Fruit fly (Drosophila melanogaster) whole organism, embryonic: ENCODE results near the gene CG32700.

Experiments
- ATbp ChIP-seq: fragments of 200-800 bp; sonication (Bioruptor generic); optimal IDR thresholded peaks from 2 replicates; lab custom pipeline; 2017; ENCODE audit warnings: missing biosample characterization, mild to moderate bottlenecking, missing genetic modification characterization, missing genetic modification reagents
- Ada2b ChIP-seq: fragments of 200-800 bp; sonication (Bioruptor generic); IDR thresholded peaks from 2 replicates; pipeline ENCODE4 v1.3.6; 2022; ENCODE audit warnings: missing biosample characterization, missing genetic modification characterization
- Atf3 ChIP-seq: fragments of 200-800 bp; sonication (Bioruptor generic); optimal IDR thresholded peaks from 3 replicates; lab custom pipeline; 2016; ENCODE audit warnings: missing biosample characterization, missing genetic modification characterization
- Bteb2 ChIP-seq: fragments of 200-800 bp; sonication (Bioruptor generic); optimal IDR thresholded peaks from 2 replicates; lab custom pipeline; 2016; ENCODE audit warnings: missing biosample characterization, missing genetic modification characterization
- CG10543 ChIP-seq: fragments of 200-800 bp; sonication (Bioruptor generic); optimal IDR thresholded peaks from 3 replicates; lab custom pipeline; 2017; ENCODE audit warnings: missing biosample characterization, mild to moderate bottlenecking, missing genetic modification characterization, moderate library complexity
- CG11085 ChIP-seq: fragments of 200-800 bp; sonication (Bioruptor generic); IDR thresholded peaks from 2 replicates; pipeline ENCODE4 v1.3.6; 2022; ENCODE audit warnings: missing biosample characterization, missing genetic modification characterization
- CG11093 ChIP-seq: fragments of 200-800 bp; sonication (Bioruptor generic); IDR thresholded peaks from 3 replicates; pipeline ENCODE4 v1.3.6; 2022; ENCODE audit warnings: missing biosample characterization, missing genetic modification characterization
- CG11560 ChIP-seq: fragments of 200-800 bp; sonication (Bioruptor generic); IDR thresholded peaks from 3 replicates; pipeline ENCODE4 v1.3.6; 2022; ENCODE audit warnings: missing biosample characterization, missing genetic modification characterization
- CG13123 ChIP-seq: fragments of 200-800 bp; sonication (Bioruptor generic); optimal IDR thresholded peaks from 2 replicates; lab custom pipeline; 2016; ENCODE audit warnings: missing biosample characterization, missing genetic modification characterization
- CG14710 ChIP-seq: fragments of 200-800 bp; sonication (Bioruptor generic); optimal IDR thresholded peaks from 3 replicates; lab custom pipeline; 2019; ENCODE audit warnings: missing biosample characterization, mild to moderate bottlenecking, missing genetic modification characterization, moderate library complexity
- CG15269 ChIP-seq: fragments of 200-800 bp; sonication (Bioruptor generic); optimal IDR thresholded peaks from 2 replicates; lab custom pipeline; 2018; ENCODE audit warnings: missing biosample characterization, mild to moderate bottlenecking, missing genetic modification characterization, moderate library complexity
- CG1529 ChIP-seq: fragments of 200-800 bp; sonication (Bioruptor generic); optimal IDR thresholded peaks from 3 replicates; lab custom pipeline; 2018; ENCODE audit warnings: missing biosample characterization, missing genetic modification characterization
- CG1647 ChIP-seq: fragments of 200-800 bp; sonication (Bioruptor generic); optimal IDR thresholded peaks from 3 replicates; lab custom pipeline; 2016; ENCODE audit warnings: missing biosample characterization, missing genetic modification characterization
- CG16815 ChIP-seq: fragments of 200-800 bp; sonication (Bioruptor generic); optimal IDR thresholded peaks from 3 replicates; lab custom pipeline; 2017; ENCODE audit warnings: missing biosample characterization, mild to moderate bottlenecking, missing genetic modification characterization
- CG17612 ChIP-seq: fragments of 200-800 bp; sonication (Bioruptor generic); IDR thresholded peaks from 2 replicates; pipeline ENCODE4 v1.3.6; 2022; ENCODE audit warnings: missing biosample characterization, missing genetic modification characterization
- CG31224 ChIP-seq: fragments of 200-800 bp; sonication (Bioruptor generic); IDR thresholded peaks from 2 replicates; pipeline ENCODE4 v1.3.6; 2022; ENCODE audit warnings: missing biosample characterization, missing genetic modification characterization
- CG31365 ChIP-seq: fragments of 200-800 bp; sonication (Bioruptor generic); optimal IDR thresholded peaks from 2 replicates; lab custom pipeline; 2018; ENCODE audit warnings: missing biosample characterization, mild to moderate bottlenecking, missing genetic modification characterization
- CG42726 ChIP-seq: fragments of 200-800 bp; sonication (Bioruptor generic); IDR thresholded peaks from 2 replicates; pipeline ENCODE4 v1.3.6; 2022; ENCODE audit warnings: missing biosample characterization, missing genetic modification characterization; ENCODE audit not compliant: partially characterized antibody
- CG5953 ChIP-seq: fragments of 200-800 bp; sonication (Bioruptor generic); IDR thresholded peaks from 2 replicates; pipeline ENCODE4 v1.3.6; 2022; ENCODE audit warnings: missing biosample characterization, missing genetic modification characterization
- CG7928 ChIP-seq: fragments of 200-800 bp; sonication (Bioruptor generic); optimal IDR thresholded peaks from 2 replicates; lab custom pipeline; 2017; ENCODE audit warnings: missing biosample characterization, mild to moderate bottlenecking, missing genetic modification characterization
- CG8089 ChIP-seq: fragments of 200-800 bp; sonication (Bioruptor generic); optimal IDR thresholded peaks from 3 replicates; lab custom pipeline; 2016; ENCODE audit warnings: missing biosample characterization, missing genetic modification characterization
- CG8388 ChIP-seq: fragments of 200-800 bp; sonication (Bioruptor generic); optimal IDR thresholded peaks from 2 replicates; lab custom pipeline; 2019; ENCODE audit warnings: missing biosample characterization, mild to moderate bottlenecking, missing genetic modification characterization, moderate library complexity
- D19A ChIP-seq: fragments of 200-800 bp; optimal IDR thresholded peaks from 3 replicates; lab custom pipeline; 2019; ENCODE audit warnings: missing biosample characterization, mild to moderate bottlenecking, missing genetic modification characterization, moderate library complexity
- Dek ChIP-seq: fragments of 200-800 bp; sonication (Bioruptor generic); optimal IDR thresholded peaks from 3 replicates; lab custom pipeline; 2019; ENCODE audit warnings: missing biosample characterization, mild to moderate bottlenecking, missing genetic modification characterization, moderate library complexity
- Eip74EF ChIP-seq, 2 experiments: fragments of 200-800 bp in 1 of 2; fragments of >200 bp in 1 of 2; sonication (Bioruptor generic) in 1 of 2; optimal IDR thresholded peaks; 2 replicates each; lab custom pipeline; 2017 to 2019; ENCODE audit warnings: missing biosample characterization in 2 of 2, missing genetic modification characterization in 2 of 2, mild to moderate bottlenecking in 1 of 2, moderate library complexity in 1 of 2
- HHEX ChIP-seq: fragments of 200-800 bp; sonication (Bioruptor generic); optimal IDR thresholded peaks from 3 replicates; lab custom pipeline; 2017; ENCODE audit warnings: missing biosample characterization, mild to moderate bottlenecking, missing genetic modification characterization, missing genetic modification reagents
- MESR4 ChIP-seq: fragments of 200-800 bp; sonication (Bioruptor generic); optimal IDR thresholded peaks from 2 replicates; lab custom pipeline; 2018; ENCODE audit warnings: missing biosample characterization, mild to moderate bottlenecking, missing genetic modification characterization, moderate library complexity
- Poxn ChIP-seq: fragments of 200-800 bp; sonication (Bioruptor generic); IDR thresholded peaks from 2 replicates; pipeline ENCODE4 v1.3.6; 2022; ENCODE audit warnings: missing biosample characterization, missing genetic modification characterization
- Ptx1 ChIP-seq: fragments of 200-800 bp; sonication (Bioruptor generic); IDR thresholded peaks from 2 replicates; pipeline ENCODE4 v1.3.6; 2022; ENCODE audit warnings: missing biosample characterization, missing genetic modification characterization
- Rx ChIP-seq: fragments of 200-800 bp; sonication (Bioruptor generic); IDR thresholded peaks from 2 replicates; pipeline ENCODE4 v1.3.6; 2022; ENCODE audit warnings: missing biosample characterization, missing genetic modification characterization
- aop ChIP-seq: fragments of 200-800 bp; sonication (Bioruptor generic); IDR thresholded peaks from 2 replicates; pipeline ENCODE4 v1.3.6; 2022; ENCODE audit warnings: missing biosample characterization, missing genetic modification characterization
- ap ChIP-seq: fragments of 200-800 bp; sonication (Bioruptor generic); IDR thresholded peaks from 2 replicates; pipeline ENCODE4 v1.3.6; 2022; ENCODE audit warnings: missing biosample characterization, missing genetic modification characterization
- ato ChIP-seq: fragments of 200-800 bp; sonication (Bioruptor generic); IDR thresholded peaks from 2 replicates; pipeline ENCODE4 v1.3.6; 2022; ENCODE audit warnings: missing biosample characterization, missing genetic modification characterization; ENCODE audit not compliant: partially characterized antibody
- bsh ChIP-seq, 2 experiments: fragments of 200-800 bp; sonication (Bioruptor generic); optimal IDR thresholded peaks; 2 replicates each; lab custom pipeline; 2017 to 2018; ENCODE audit warnings: mild to moderate bottlenecking in 2 of 2, missing biosample characterization in 2 of 2, missing genetic modification characterization in 2 of 2, moderate library complexity in 1 of 2
- chif ChIP-seq, 2 experiments: fragments of 200-800 bp; sonication (Bioruptor generic); optimal IDR thresholded peaks; 3 replicates each; lab custom pipeline; 2016; ENCODE audit warnings: missing biosample characterization in 2 of 2, missing genetic modification characterization in 2 of 2
- dan ChIP-seq: fragments of 200-800 bp; sonication (Bioruptor generic); IDR thresholded peaks from 2 replicates; pipeline ENCODE4 v1.3.6; 2022; ENCODE audit warnings: missing biosample characterization, missing genetic modification characterization
- ems ChIP-seq: fragments of 200-800 bp; sonication (Bioruptor generic); optimal IDR thresholded peaks from 3 replicates; lab custom pipeline; 2016; ENCODE audit warnings: missing biosample characterization, missing genetic modification characterization
- eyg ChIP-seq: fragments of 200-800 bp; sonication (Bioruptor generic); optimal IDR thresholded peaks from 3 replicates; lab custom pipeline; 2016; ENCODE audit warnings: missing biosample characterization, missing genetic modification characterization
- fu2 ChIP-seq: fragments of 200-800 bp; sonication (Bioruptor generic); optimal IDR thresholded peaks from 2 replicates; lab custom pipeline; 2016; ENCODE audit warnings: missing biosample characterization, missing genetic modification characterization
- gcm ChIP-seq: fragments of 200-800 bp; sonication (Bioruptor generic); optimal IDR thresholded peaks from 2 replicates; lab custom pipeline; 2019; ENCODE audit warnings: missing biosample characterization, mild to moderate bottlenecking, missing genetic modification characterization, moderate library complexity
- her ChIP-seq: fragments of 200-800 bp; sonication (Bioruptor generic); optimal IDR thresholded peaks from 2 replicates; lab custom pipeline; 2016; ENCODE audit warnings: missing biosample characterization, missing genetic modification characterization
- hth ChIP-seq: fragments of >200 bp; optimal IDR thresholded peaks from 2 replicates; lab custom pipeline; 2017; ENCODE audit warnings: inconsistent platforms
- lilli ChIP-seq: fragments of 200-800 bp; sonication (Bioruptor generic); optimal IDR thresholded peaks from 3 replicates; lab custom pipeline; 2016; ENCODE audit warnings: missing biosample characterization, missing genetic modification characterization
- otp ChIP-seq: fragments of 200-800 bp; sonication (Bioruptor generic); IDR thresholded peaks from 3 replicates; pipeline ENCODE4, ENCODE4 v1.3.6; 2022; ENCODE audit warnings: missing biosample characterization, missing genetic modification characterization
- phol ChIP-seq: fragments of 200-800 bp; sonication (Bioruptor generic); optimal IDR thresholded peaks from 3 replicates; lab custom pipeline; 2018; ENCODE audit warnings: missing biosample characterization, mild to moderate bottlenecking, missing genetic modification characterization, moderate library complexity
- run ChIP-seq: fragments of 200-800 bp; sonication (Bioruptor generic); optimal IDR thresholded peaks from 3 replicates; lab custom pipeline; 2018; ENCODE audit warnings: missing biosample characterization, mild to moderate bottlenecking, missing genetic modification characterization
- schlank ChIP-seq: fragments of 200-800 bp; sonication (Bioruptor generic); optimal IDR thresholded peaks from 2 replicates; lab custom pipeline; 2018; ENCODE audit warnings: missing biosample characterization, mild to moderate bottlenecking, missing genetic modification characterization
- twi ChIP-seq: fragments of 200-800 bp; optimal IDR thresholded peaks from 2 replicates; lab custom pipeline; 2019; ENCODE audit warnings: missing biosample characterization, mild to moderate bottlenecking, missing genetic modification characterization, moderate library complexity
- tx ChIP-seq: fragments of 200-800 bp; sonication (Bioruptor generic); optimal IDR thresholded peaks from 2 replicates; lab custom pipeline; 2016; ENCODE audit warnings: missing biosample characterization, missing genetic modification characterization

Gene CG32700

dm6 chrX:9553545-9554320, 3.1 kb upstream of the CG32700 start (continued):
- TF ChIP-seq CG11560 = peak; percentile 75; the same call in 2 of the 3 replicates
- TF ChIP-seq dan (GFP tag; lab: Robert Waterston, UW) = no peak; the same call in 1 of the 2 replicates
- TF ChIP-seq her (GFP tag; lab: Kevin White, UChicago) = peak; percentile 65
- TF ChIP-seq Ptx1 (GFP tag; lab: Robert Waterston, UW) = peak; percentile 89
- TF ChIP-seq CG31365 (tag; lab: Kevin White, UChicago) = peak; percentile 48
- peak; percentile 90 for TF ChIP-seq lilli
- peak; percentile 69 for TF ChIP-seq CG31224 (GFP tag; lab: Robert Waterston, UW)
- TF ChIP-seq bsh (GFP tag; optimal IDR thresholded peaks at IDR 0.05; lab: Kevin White, UChicago) = peak; percentile 51 to 93
- TF ChIP-seq schlank (tag; lab: Kevin White, UChicago) = peak; percentile 84
- TF ChIP-seq CG17612 (GFP tag; lab: Robert Waterston, UW) = peak; percentile 83
- no peak for TF ChIP-seq eyg (GFP tag; lab: Kevin White, UChicago)
- 0 out of 2 replicates have a peak, but pooled peaks have one; percentile 35 for TF ChIP-seq ato
- TF ChIP-seq Dek = peak; percentile 69
- peak; percentile 88 for TF ChIP-seq CG15269
- TF ChIP-seq phol (tag; lab: Kevin White, UChicago) = peak; percentile 92
- TF ChIP-seq Ada2b (GFP tag; lab: Robert Waterston, UW) = peak; percentile 81
- peak; percentile 92 for TF ChIP-seq CG10543 (GFP tag; lab: Kevin White, UChicago)
- TF ChIP-seq hth (lab: Kevin White, UChicago) = no peak
- peak; percentile 38 for TF ChIP-seq Atf3 (GFP tag; lab: Kevin White, UChicago)
- peak; percentile 67 for TF ChIP-seq CG13123 (GFP tag; lab: Kevin White, UChicago)
- peak; percentile 77 for TF ChIP-seq ems (GFP tag; lab: Kevin White, UChicago)
- TF ChIP-seq MESR4 (GFP tag; lab: Kevin White, UChicago) = peak; percentile 93
- TF ChIP-seq CG1529 = peak; percentile 76
- TF ChIP-seq D19A (tag; lab: Kevin White, UChicago) = peak; percentile 81
- TF ChIP-seq run (tag; lab: Kevin White, UChicago) = peak; percentile 78
- TF ChIP-seq CG8089 = peak; percentile 40
- TF ChIP-seq Bteb2 (GFP tag; lab: Kevin White, UChicago) = peak; percentile 74
- peak; percentile 48 for TF ChIP-seq tx (GFP tag; lab: Kevin White, UChicago)
- TF ChIP-seq Rx (GFP tag; lab: Robert Waterston, UW) = peak; percentile 71
- TF ChIP-seq CG5953 = peak; percentile 56; the same call in 1 of the 2 replicates
- peak; percentile 87 for TF ChIP-seq ATbp (GFP tag; lab: Kevin White, UChicago)
- peak; percentile 67 for TF ChIP-seq CG1647
- TF ChIP-seq CG42726 (GFP tag; lab: Robert Waterston, UW) = peak; percentile 60
- peak; percentile 54 for TF ChIP-seq fu2 (GFP tag; lab: Kevin White, UChicago)
- peak; percentile 81; the same call in 2 of the 3 replicates for TF ChIP-seq CG11093
- TF ChIP-seq twi = peak; percentile 58
- TF ChIP-seq Poxn (GFP tag; lab: Robert Waterston, UW) = no peak
- peak; percentile 85 for TF ChIP-seq gcm
- TF ChIP-seq CG7928 (GFP tag; lab: Kevin White, UChicago) = peak; percentile 58
- TF ChIP-seq chif (GFP tag; optimal IDR thresholded peaks at IDR 0.05; lab: Kevin White, UChicago) = peak; percentile 73 to 81
- TF ChIP-seq aop (GFP tag; lab: Robert Waterston, UW) = peak; percentile 48; the same call in 1 of the 2 replicates
- peak; percentile 89 for TF ChIP-seq HHEX (GFP tag; lab: Kevin White, UChicago)
- peak; percentile 75 for TF ChIP-seq CG16815 (GFP tag; lab: Kevin White, UChicago)
- 0 out of 3 replicates have a peak, but pooled peaks have one; percentile 38 for TF ChIP-seq otp (GFP tag; lab: Robert Waterston, UW)
- peak; percentile 87 for TF ChIP-seq CG8388 (GFP tag; lab: Kevin White, UChicago)
- TF ChIP-seq Eip74EF (GFP tag; optimal IDR thresholded peaks at IDR 0.05; lab: Kevin White, UChicago) = peak in 1 of 2 experiments; percentile 72
- TF ChIP-seq CG11085 (GFP tag; lab: Robert Waterston, UW) = peak; percentile 55; the same call in 1 of the 2 replicates
- TF ChIP-seq CG14710 (tag; lab: Kevin White, UChicago) = peak; percentile 82
- peak; percentile 79 for TF ChIP-seq ap (GFP tag; lab: Robert Waterston, UW)
